Worm (Caenorhabditis elegans) whole organism, young adult: ENCODE measurements around the gene nhr-193.

Source experiments
- Y56A3A.18 ChIP-seq: fragments of 200-800 bp; sonication (Bioruptor generic); IDR thresholded peaks from 2 replicates; pipeline ENCODE4 v1.3.6; 2022; ENCODE audit warnings: missing genetic modification reagents, missing genetic modification characterization, missing compliant biosample characterization
- Y67H2A.10 ChIP-seq: fragments of 200-800 bp; sonication (Bioruptor generic); conservative IDR thresholded peaks from 2 replicates; pipeline ENCODE4 v1.3.6; 2022; ENCODE audit warnings: missing genetic modification reagents, missing genetic modification characterization, missing compliant biosample characterization
- attf-3 ChIP-seq: fragments of 200-800 bp; sonication (Bioruptor generic); conservative IDR thresholded peaks from 2 replicates; pipeline ENCODE4 v1.3.6; 2022; ENCODE audit warnings: missing genetic modification reagents, missing genetic modification characterization, missing compliant biosample characterization
- dpl-1 ChIP-seq: fragments of 150-350 bp; optimal IDR thresholded peaks from 2 replicates; lab custom pipeline; 2014; ENCODE audit warnings: missing biosample characterization, missing genetic modification reagents, missing genetic modification characterization
- nfya-1 ChIP-seq: sonication (generic microtip); optimal IDR thresholded peaks from 2 replicates; lab custom pipeline; 2017; ENCODE audit warnings: antibody characterized with exemption, missing compliant biosample characterization, missing genetic modification characterization, borderline replicate concordance; ENCODE audit not compliant: insufficient read depth
- snpc-3.4 ChIP-seq: sonication (generic microtip); optimal IDR thresholded peaks from 2 replicates; lab custom pipeline; 2017; ENCODE audit warnings: missing genetic modification characterization, mild to moderate bottlenecking, missing compliant biosample characterization, antibody characterized with exemption, moderate library complexity, missing genotype, missing genetic modification reagents
- tbx-9 ChIP-seq: sonication (generic microtip); optimal IDR thresholded peaks from 2 replicates; lab custom pipeline; 2016; ENCODE audit warnings: borderline replicate concordance, missing genetic modification characterization, inconsistent platforms, missing compliant biosample characterization

ce11 chrV:16367575-16367974, 25.5 kb downstream of the nhr-193 start, which contains the start of gene W08G11.3:
- TF ChIP-seq tbx-9 (tag; lab: Kevin White, UChicago): no peak
- TF ChIP-seq snpc-3.4 (tag; lab: Kevin White, UChicago): no peak
- 0 out of 2 replicates have a peak, but pooled peaks have one; percentile 42 for TF ChIP-seq Y56A3A.18 (GFP tag; lab: Robert Waterston, UW)
- TF ChIP-seq nfya-1 (tag; lab: Kevin White, UChicago): no peak
- no peak for TF ChIP-seq Y67H2A.10 (GFP tag; lab: Robert Waterston, UW)
- no peak for TF ChIP-seq dpl-1 (GFP tag; lab: Kevin White, UChicago)
- no peak for TF ChIP-seq attf-3 (GFP tag; lab: Robert Waterston, UW)
